Worm (Caenorhabditis elegans) whole organism, L2 larva: ENCODE results near the gene C52E2.2.
A peak's percentile ranks its signal among the peaks of the same experiment; 100 is the strongest.
"Not testable (repeated sequence)": the region's sequence is repeated elsewhere in the genome, so short reads cannot be mapped to it uniquely, and the experiment has no call there.

ENCODE experiments used
- C34F6.9 ChIP-seq: fragments of 150-350 bp; optimal IDR thresholded peaks from 2 replicates; lab custom pipeline; 2014; ENCODE audit warnings: missing biosample characterization, missing genetic modification characterization
- F13H6.1 ChIP-seq: sonication (generic microtip); optimal IDR thresholded peaks from 2 replicates; lab custom pipeline; 2016; ENCODE audit warnings: missing genetic modification characterization, missing compliant biosample characterization
- R02D3.7 ChIP-seq: fragments of 150-350 bp; optimal IDR thresholded peaks from 2 replicates; lab custom pipeline; 2014; ENCODE audit warnings: missing biosample characterization, missing genetic modification characterization
- Y55F3AM.14 ChIP-seq: fragments of 200-800 bp; sonication (Bioruptor generic); optimal IDR thresholded peaks from 2 replicates; lab custom pipeline; 2018; ENCODE audit warnings: mild to moderate bottlenecking, missing genetic modification characterization, missing compliant biosample characterization
- aly-2 ChIP-seq: fragments of 150-350 bp; optimal IDR thresholded peaks from 2 replicates; lab custom pipeline; 2014; ENCODE audit warnings: missing biosample characterization, missing genetic modification characterization
- ama-1 ChIP-seq: fragments of 150-350 bp; optimal IDR thresholded peaks from 2 replicates; lab custom pipeline; 2018; ENCODE audit warnings: inconsistent platforms
- ceh-82 ChIP-seq: fragments of 150-350 bp; optimal IDR thresholded peaks from 2 replicates; lab custom pipeline; 2014; ENCODE audit warnings: missing biosample characterization, missing genetic modification characterization
- crh-2 ChIP-seq: sonication (generic microtip); optimal IDR thresholded peaks from 2 replicates; lab custom pipeline; 2017; ENCODE audit warnings: missing biosample characterization, missing genetic modification characterization
- dmd-4 ChIP-seq: sonication (generic microtip); optimal IDR thresholded peaks from 2 replicates; lab custom pipeline; 2017; ENCODE audit warnings: missing biosample characterization, missing genetic modification characterization
- egl-27 ChIP-seq: sonication (generic microtip); optimal IDR thresholded peaks from 3 replicates; lab custom pipeline; 2017; ENCODE audit warnings: missing biosample characterization, missing genetic modification reagents, missing genetic modification characterization
- elt-1 ChIP-seq: fragments of 150-350 bp; optimal IDR thresholded peaks from 2 replicates; lab custom pipeline; 2014; ENCODE audit warnings: missing biosample characterization, missing genetic modification characterization
- fos-1 ChIP-seq: fragments of 150-350 bp; optimal IDR thresholded peaks from 2 replicates; lab custom pipeline; 2014; ENCODE audit warnings: missing biosample characterization, missing genetic modification characterization
- gmeb-1 ChIP-seq: fragments of 150-350 bp; optimal IDR thresholded peaks from 2 replicates; lab custom pipeline; 2014; ENCODE audit warnings: missing biosample characterization, missing genetic modification characterization
- lin-11 ChIP-seq: fragments of 150-350 bp; sonication (generic microtip); optimal IDR thresholded peaks from 2 replicates; lab custom pipeline; 2014; ENCODE audit warnings: missing biosample characterization, missing genetic modification characterization, inconsistent platforms, mixed read lengths
- mbf-1 ChIP-seq: sonication (generic microtip); optimal IDR thresholded peaks from 2 replicates; lab custom pipeline; 2017; ENCODE audit warnings: missing biosample characterization, missing genetic modification characterization
- nhr-11 ChIP-seq: fragments of 150-350 bp; optimal IDR thresholded peaks from 2 replicates; lab custom pipeline; 2014; ENCODE audit warnings: missing biosample characterization, missing genetic modification characterization
- nhr-129 ChIP-seq: fragments of 150-350 bp; optimal IDR thresholded peaks from 2 replicates; lab custom pipeline; 2014; ENCODE audit warnings: missing biosample characterization, missing genetic modification characterization
- nhr-237 ChIP-seq: fragments of 150-350 bp; optimal IDR thresholded peaks from 2 replicates; lab custom pipeline; 2014; ENCODE audit warnings: missing biosample characterization, missing genetic modification characterization
- nhr-6 ChIP-seq: fragments of 150-350 bp; optimal IDR thresholded peaks from 2 replicates; lab custom pipeline; 2014; ENCODE audit warnings: missing biosample characterization, missing genetic modification characterization
- nhr-77 ChIP-seq: fragments of 150-350 bp; optimal IDR thresholded peaks from 2 replicates; lab custom pipeline; 2014; ENCODE audit warnings: missing biosample characterization, missing genetic modification characterization
- peb-1 ChIP-seq: fragments of 150-350 bp; optimal IDR thresholded peaks from 2 replicates; lab custom pipeline; 2014; ENCODE audit warnings: missing biosample characterization, missing genetic modification characterization
- skn-1 ChIP-seq: sonication (generic microtip); optimal IDR thresholded peaks from 2 replicates; lab custom pipeline; 2017; ENCODE audit warnings: missing biosample characterization, missing genetic modification characterization
- sma-3 ChIP-seq: sonication (generic microtip); optimal IDR thresholded peaks from 2 replicates; lab custom pipeline; 2016; ENCODE audit warnings: missing genetic modification reagents, missing genetic modification characterization, missing compliant biosample characterization
- sma-9 ChIP-seq, 2 experiments: fragments of 150-350 bp in 1 of 2; sonication (generic microtip) in 1 of 2; optimal IDR thresholded peaks; 2 replicates each; lab custom pipeline; 2014 to 2016; ENCODE audit warnings: missing genetic modification characterization in 2 of 2, mild to moderate bottlenecking in 1 of 2, missing biosample characterization in 1 of 2, missing compliant biosample characterization in 1 of 2, missing genetic modification reagents in 1 of 2, moderate library complexity in 1 of 2
- snpc-4 ChIP-seq: fragments of 150-350 bp; optimal IDR thresholded peaks from 2 replicates; lab custom pipeline; 2014; ENCODE audit warnings: missing biosample characterization, missing genetic modification characterization
- unc-62 ChIP-seq: fragments of 150-350 bp; optimal IDR thresholded peaks from 2 replicates; lab custom pipeline; 2014; ENCODE audit warnings: missing biosample characterization, missing genetic modification reagents, missing genetic modification characterization
- ztf-1 ChIP-seq: fragments of 200-800 bp; sonication (Bioruptor generic); conservative IDR thresholded peaks from 2 replicates; pipeline ENCODE4 v1.3.6; 2022; ENCODE audit warnings: missing genetic modification characterization, missing compliant biosample characterization
- ztf-11 ChIP-seq: sonication (generic microtip); optimal IDR thresholded peaks from 2 replicates; lab custom pipeline; 2017; ENCODE audit warnings: missing biosample characterization, missing genetic modification characterization
- ztf-4 ChIP-seq: fragments of 150-350 bp; optimal IDR thresholded peaks from 2 replicates; lab custom pipeline; 2014; ENCODE audit warnings: missing biosample characterization, missing genetic modification characterization

The C52E2.2 gene

DNA sequence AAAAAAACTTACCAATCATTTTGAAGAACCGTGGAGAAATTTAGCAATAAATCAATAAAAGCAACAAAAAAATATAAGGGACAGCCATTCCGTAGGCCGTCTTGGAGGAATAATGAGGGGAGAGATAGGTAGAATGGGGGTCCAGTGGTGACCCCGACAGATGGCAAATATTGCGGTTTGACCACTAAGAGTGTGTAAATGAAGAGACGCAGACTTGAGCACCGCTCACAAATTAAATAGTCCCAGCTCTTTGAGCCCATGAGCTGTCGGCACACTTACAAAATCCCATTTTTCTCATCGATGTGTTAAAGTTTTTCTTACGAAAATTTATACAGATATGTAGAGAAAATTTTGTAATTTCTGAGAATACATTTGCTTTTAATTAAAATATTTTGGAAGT is 31.8 kb upstream of the C52E2.2 start, which contains the start of gene fbxa-3:
fbxa-3 (minus strand) TSS at position 101 of the 400 bp plus-strand sequence.
- TF ChIP-seq nhr-237 (no peak), mbf-1 (no peak), sma-3 (no peak), Y55F3AM.14 (GFP tag; lab: Kevin White, UChicago) (no peak), elt-1 (tag; lab: Kevin White, UChicago) (no peak), snpc-4 (no peak), nhr-6 (tag; lab: Kevin White, UChicago) (no peak), nhr-11 (no peak), nhr-77 (tag; lab: Kevin White, UChicago) (no peak), R02D3.7 (tag; lab: Kevin White, UChicago) (no peak), ama-1 (lab: Kevin White, UChicago) (no peak), sma-9 (GFP tag; optimal IDR thresholded peaks at IDR 0.05; lab: Kevin White, UChicago) (no peak), sma-9 (tag; optimal IDR thresholded peaks at IDR 0.05; lab: Kevin White, UChicago) (no peak), ceh-82 (tag; lab: Kevin White, UChicago) (no peak), ztf-4 (no peak), skn-1 (tag; lab: Kevin White, UChicago) (no peak), dmd-4 (tag; lab: Kevin White, UChicago) (no peak), ztf-11 (tag; lab: Kevin White, UChicago) (no peak)
- TF ChIP-seq, all 48 proteins: peak for 0

ce11 chrII:1824329-1824728 is 28.3 kb upstream of the C52E2.2 start, which contains the start of gene math-41:
Gene math-41, plus strand, starts transcription at chrII:1824629.
- not testable (repeated sequence) for TF ChIP-seq gmeb-1 (tag; lab: Kevin White, UChicago); ama-1 (lab: Kevin White, UChicago); unc-62

ce11 chrII:1830182-1830682 is 22.4 kb upstream of the C52E2.2 start, which contains the start of gene math-40:
Gene math-40, plus strand, starts transcription at chrII:1830632.
- TF ChIP-seq elt-1 (tag; lab: Kevin White, UChicago), result no peak
- TF ChIP-seq fos-1, result peak; percentile 80
- TF ChIP-seq, all 48 proteins: peak for 1

DNA sequence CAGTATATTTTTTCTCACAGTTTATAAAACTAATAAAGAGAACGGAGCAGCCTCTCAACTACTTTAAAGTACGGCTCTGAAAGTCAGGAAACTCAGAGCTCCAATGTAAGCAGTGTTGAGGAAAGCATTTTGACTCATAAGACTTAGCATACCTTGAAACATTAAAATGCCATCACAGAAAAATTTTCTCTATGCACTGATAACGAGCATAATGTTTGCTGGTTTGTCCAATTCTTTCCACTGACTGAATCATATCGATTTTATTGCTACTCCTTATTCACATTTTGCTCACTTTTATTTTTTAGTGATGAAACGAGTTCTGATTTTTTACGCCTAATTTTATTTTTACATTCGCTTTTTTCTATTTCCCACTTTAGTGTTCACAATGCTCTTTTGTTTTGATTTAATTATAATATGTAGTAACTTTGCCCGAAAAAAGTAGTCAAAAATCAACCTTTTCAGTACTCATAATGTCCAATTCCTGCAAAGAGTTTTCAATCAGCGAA is 20.7 kb upstream of the C52E2.2 start, which contains the start of gene math-39:
math-39 (plus strand) TSS at position 456 of the 506 bp plus-strand sequence.
- TF ChIP-seq nhr-129 (tag; lab: Kevin White, UChicago) (no peak), egl-27 (tag; lab: Kevin White, UChicago) (no peak), ama-1 (lab: Kevin White, UChicago) (no peak), fos-1 (peak; percentile 73), ztf-1 (GFP tag; lab: Robert Waterston, UW) (no peak), unc-62 (no peak), dmd-4 (tag; lab: Kevin White, UChicago) (no peak), aly-2 (tag; lab: Kevin White, UChicago) (no peak)

DNA sequence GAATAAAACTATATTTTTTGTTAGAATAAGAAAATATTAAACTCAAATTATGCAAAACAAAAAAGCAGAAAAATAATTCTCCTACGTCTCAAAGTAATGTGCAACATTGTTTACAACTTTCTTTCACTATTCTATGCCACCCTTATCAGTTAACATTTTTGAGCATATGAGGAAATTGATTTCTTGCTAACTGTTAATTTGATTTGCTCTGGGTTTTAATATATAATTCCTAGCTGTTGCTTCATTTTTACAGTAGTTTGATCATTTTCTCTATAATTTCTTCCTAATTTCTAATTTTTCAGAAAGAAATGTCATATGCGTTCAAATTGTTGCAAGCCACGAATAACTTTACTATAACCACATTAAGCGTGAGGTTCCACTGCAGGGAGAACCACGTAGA is 16.4 kb upstream of the C52E2.2 start, which contains the start of gene T08E11.1:
T08E11.1 (plus strand) TSS at position 301 of the 400 bp plus-strand sequence.
- TF ChIP-seq elt-1 (tag; lab: Kevin White, UChicago) (no peak), gmeb-1 (tag; lab: Kevin White, UChicago) (no peak), ama-1 (lab: Kevin White, UChicago) (no peak), ztf-1 (GFP tag; lab: Robert Waterston, UW) (no peak), lin-11 (tag; lab: Kevin White, UChicago) (no peak), R02D3.7 (tag; lab: Kevin White, UChicago) (no peak), F13H6.1 (tag; lab: Kevin White, UChicago) (no peak)

DNA sequence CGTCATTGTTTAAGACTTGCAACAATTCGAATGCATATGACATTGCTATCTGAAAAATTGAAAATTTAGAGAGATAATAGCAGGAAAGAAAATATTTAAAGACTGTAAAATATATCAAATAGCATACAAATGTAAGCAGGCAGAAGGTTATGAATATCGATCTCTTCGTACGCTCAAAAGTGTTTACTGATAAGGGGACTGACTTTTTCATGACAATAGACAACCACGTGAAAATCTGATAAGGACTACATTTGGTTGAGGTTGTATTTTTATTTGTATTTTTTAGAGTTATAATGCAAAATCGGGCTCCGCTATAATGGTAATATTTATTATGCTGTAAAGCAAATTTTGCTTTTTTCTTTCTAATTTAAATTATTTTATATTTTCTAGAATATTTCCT is 9.7 kb upstream of the C52E2.2 start, which contains the start of the genes C52E2.5 and C52E2.4:
C52E2.5 (minus strand) TSS at position 43 of the 400 bp plus-strand sequence.
C52E2.4 (plus strand) TSS at position 252 of the 400 bp plus-strand sequence.
- TF ChIP-seq sma-9 (GFP tag; optimal IDR thresholded peaks at IDR 0.05; lab: Kevin White, UChicago) (peak; percentile 36), sma-9 (tag; optimal IDR thresholded peaks at IDR 0.05; lab: Kevin White, UChicago) (no peak), C34F6.9 (tag; lab: Kevin White, UChicago) (no peak), peb-1 (no peak), crh-2 (tag; lab: Kevin White, UChicago) (peak; percentile 36), skn-1 (tag; lab: Kevin White, UChicago) (peak; percentile 65), fos-1 (peak; percentile 80)
